Worm (Caenorhabditis elegans) whole organism, young adult: ENCODE results near the gene gmap-3.

Experiments
- B0019.2 ChIP-seq: fragments of 200-800 bp; sonication (Bioruptor generic); conservative IDR thresholded peaks from 2 replicates; pipeline ENCODE4 v1.3.6; 2022; ENCODE audit warnings: missing genetic modification reagents, missing genetic modification characterization, missing compliant biosample characterization
- B0035.1 ChIP-seq: sonication (generic microtip); optimal IDR thresholded peaks from 2 replicates; lab custom pipeline; 2016; ENCODE audit warnings: missing genetic modification characterization, mild to moderate bottlenecking, missing compliant biosample characterization, missing genotype, missing genetic modification reagents
- C06A6.2 ChIP-seq: fragments of 200-800 bp; sonication (Bioruptor generic); conservative IDR thresholded peaks from 2 replicates; pipeline ENCODE4 v1.3.6; 2022; ENCODE audit warnings: missing genetic modification characterization, missing compliant biosample characterization
- F10E7.11 ChIP-seq: sonication (generic microtip); optimal IDR thresholded peaks from 2 replicates; lab custom pipeline; 2017; ENCODE audit warnings: mild to moderate bottlenecking, missing genetic modification characterization, moderate library complexity, missing compliant biosample characterization
- K12H6.12 ChIP-seq: fragments of 200-800 bp; sonication (Bioruptor generic); optimal IDR thresholded peaks from 2 replicates; lab custom pipeline; 2018; ENCODE audit warnings: mild to moderate bottlenecking, missing genetic modification characterization, missing compliant biosample characterization
- Y67H2A.10 ChIP-seq: fragments of 200-800 bp; sonication (Bioruptor generic); conservative IDR thresholded peaks from 2 replicates; pipeline ENCODE4 v1.3.6; 2022; ENCODE audit warnings: missing genetic modification reagents, missing genetic modification characterization, missing compliant biosample characterization
- Y79H2A.3 ChIP-seq: fragments of 200-800 bp; sonication (Bioruptor generic); conservative IDR thresholded peaks from 2 replicates; pipeline ENCODE4 v1.3.6; 2022; ENCODE audit warnings: missing genetic modification reagents, missing genetic modification characterization, missing compliant biosample characterization
- ZK185.1 ChIP-seq: sonication (generic microtip); optimal IDR thresholded peaks from 2 replicates; lab custom pipeline; 2016; ENCODE audit warnings: mild to moderate bottlenecking, missing genetic modification characterization, missing compliant biosample characterization; ENCODE audit not compliant: poor library complexity, severe bottlenecking
- atf-7 ChIP-seq: sonication (generic microtip); optimal IDR thresholded peaks from 2 replicates; lab custom pipeline; 2017; ENCODE audit warnings: mild to moderate bottlenecking, missing genetic modification characterization, missing compliant biosample characterization
- attf-5 ChIP-seq: fragments of 200-800 bp; sonication (Bioruptor generic); optimal IDR thresholded peaks from 2 replicates; lab custom pipeline; 2018; ENCODE audit warnings: mild to moderate bottlenecking, missing genetic modification characterization, missing compliant biosample characterization
- cebp-1 ChIP-seq, 2 experiments: fragments of 200-800 bp in 1 of 2; sonication (Bioruptor generic) in 1 of 2; sonication (generic microtip) in 1 of 2; IDR thresholded peaks in 1 of 2; optimal IDR thresholded peaks in 1 of 2; 2 replicates each; pipeline versions ENCODE4 v1.3.6 to Lab custom; 2017 to 2022; ENCODE audit warnings: missing compliant biosample characterization in 2 of 2, missing genetic modification characterization in 2 of 2, mild to moderate bottlenecking in 1 of 2, missing genetic modification reagents in 1 of 2, moderate library complexity in 1 of 2
- ceh-40 ChIP-seq: fragments of 200-800 bp; sonication (Bioruptor generic); IDR thresholded peaks from 2 replicates; pipeline ENCODE4 v1.3.6; 2022; ENCODE audit warnings: missing genetic modification characterization, missing compliant biosample characterization
- ceh-58 ChIP-seq: fragments of 200-800 bp; sonication (Bioruptor generic); IDR thresholded peaks from 2 replicates; pipeline ENCODE4 v1.3.6; 2022; ENCODE audit warnings: missing genetic modification characterization, missing compliant biosample characterization
- ceh-91 ChIP-seq: fragments of 200-800 bp; sonication (Bioruptor generic); IDR thresholded peaks from 2 replicates; pipeline ENCODE4 v1.3.6; 2022; ENCODE audit warnings: missing genetic modification reagents, missing genetic modification characterization, missing compliant biosample characterization
- chd-7 ChIP-seq: sonication (generic microtip); optimal IDR thresholded peaks from 2 replicates; lab custom pipeline; 2016; ENCODE audit warnings: mild to moderate bottlenecking, missing genetic modification characterization, moderate library complexity, missing compliant biosample characterization
- efl-1 ChIP-seq: fragments of 150-350 bp; optimal IDR thresholded peaks from 2 replicates; lab custom pipeline; 2014; ENCODE audit warnings: missing biosample characterization, missing genetic modification reagents, missing genetic modification characterization
- egl-44 ChIP-seq: fragments of 200-800 bp; sonication (Bioruptor generic); IDR thresholded peaks from 2 replicates; pipeline ENCODE4 v1.3.6; 2022; ENCODE audit warnings: missing genetic modification reagents, missing genetic modification characterization, missing compliant biosample characterization
- gei-17 ChIP-seq: fragments of 200-800 bp; sonication (Bioruptor generic); optimal IDR thresholded peaks from 2 replicates; lab custom pipeline; 2018; ENCODE audit warnings: mild to moderate bottlenecking, missing genetic modification characterization, missing compliant biosample characterization
- him-1 ChIP-seq: sonication (generic microtip); optimal IDR thresholded peaks from 2 replicates; lab custom pipeline; 2016; ENCODE audit warnings: missing genotype, missing genetic modification reagents, missing genetic modification characterization, missing compliant biosample characterization
- hlh-12 ChIP-seq: sonication (generic microtip); optimal IDR thresholded peaks from 2 replicates; lab custom pipeline; 2016; ENCODE audit warnings: missing genetic modification characterization, missing compliant biosample characterization
- hlh-26 ChIP-seq: fragments of 200-800 bp; sonication (Bioruptor generic); conservative IDR thresholded peaks from 2 replicates; pipeline ENCODE4 v1.3.6; 2022; ENCODE audit warnings: missing genetic modification reagents, missing genetic modification characterization, missing compliant biosample characterization
- lag-1 ChIP-seq: fragments of 200-800 bp; sonication (Bioruptor generic); IDR thresholded peaks from 2 replicates; pipeline ENCODE4 v1.3.6; 2022; ENCODE audit warnings: missing genetic modification reagents, missing genetic modification characterization, missing compliant biosample characterization
- lin-40 ChIP-seq: sonication (generic microtip); optimal IDR thresholded peaks from 2 replicates; lab custom pipeline; 2016; ENCODE audit warnings: missing genetic modification characterization, mild to moderate bottlenecking, missing compliant biosample characterization, missing genotype, missing genetic modification reagents
- madf-8 ChIP-seq: fragments of 200-800 bp; sonication (Bioruptor generic); conservative IDR thresholded peaks from 2 replicates; pipeline ENCODE4 v1.3.6; 2022; ENCODE audit warnings: missing genetic modification reagents, missing genetic modification characterization, missing compliant biosample characterization
- nfya-2 ChIP-seq: fragments of 200-800 bp; sonication (Bioruptor generic); IDR thresholded peaks from 2 replicates; pipeline ENCODE4 v1.3.6; 2022; ENCODE audit warnings: missing genetic modification reagents, missing genetic modification characterization, missing compliant biosample characterization
- nhr-120 ChIP-seq: fragments of 200-800 bp; sonication (Bioruptor generic); IDR thresholded peaks from 2 replicates; pipeline ENCODE4 v1.3.6; 2022; ENCODE audit warnings: missing genetic modification characterization, missing compliant biosample characterization
- nhr-179 ChIP-seq: sonication (generic microtip); optimal IDR thresholded peaks from 2 replicates; lab custom pipeline; 2016; ENCODE audit warnings: mild to moderate bottlenecking, missing genetic modification characterization, missing compliant biosample characterization
- nhr-90 ChIP-seq: sonication (generic microtip); optimal IDR thresholded peaks from 2 replicates; lab custom pipeline; 2016; ENCODE audit warnings: missing genotype, mild to moderate bottlenecking, missing genetic modification characterization, missing compliant biosample characterization
- pbrm-1 ChIP-seq: fragments of 200-800 bp; sonication (Bioruptor generic); IDR thresholded peaks from 2 replicates; pipeline ENCODE4 v1.3.6; 2022; ENCODE audit warnings: missing genetic modification reagents, missing genetic modification characterization, missing compliant biosample characterization
- rec-8 ChIP-seq, 2 experiments: sonication (generic microtip); optimal IDR thresholded peaks; 2 replicates each; lab custom pipeline; 2016; ENCODE audit warnings: mild to moderate bottlenecking in 2 of 2, missing genetic modification characterization in 2 of 2, missing genetic modification reagents in 2 of 2, missing genotype in 2 of 2, missing biosample characterization in 1 of 2, missing compliant biosample characterization in 1 of 2, moderate library complexity in 1 of 2
- rpc-1 ChIP-seq, 2 experiments: fragments of 150-350 bp in 1 of 2; sonication (generic microtip) in 1 of 2; optimal IDR thresholded peaks; 2 replicates each; lab custom pipeline; 2014 to 2018; ENCODE audit warnings: missing biosample characterization in 1 of 2, missing genetic modification characterization in 1 of 2, missing genetic modification reagents in 1 of 2, missing genotype in 1 of 2
- snpc-1.3 ChIP-seq: sonication (generic microtip); optimal IDR thresholded peaks from 2 replicates; lab custom pipeline; 2017; ENCODE audit warnings: missing genetic modification characterization, mild to moderate bottlenecking, missing compliant biosample characterization, antibody characterized with exemption, moderate library complexity, missing genotype, missing genetic modification reagents; ENCODE audit not compliant: insufficient read depth
- somi-1 ChIP-seq: fragments of 200-800 bp; sonication (Bioruptor generic); optimal IDR thresholded peaks from 2 replicates; lab custom pipeline; 2018; ENCODE audit warnings: mild to moderate bottlenecking, missing genetic modification characterization, missing compliant biosample characterization
- tlf-1 ChIP-seq: fragments of 200-800 bp; sonication (Bioruptor generic); optimal IDR thresholded peaks from 2 replicates; lab custom pipeline; 2018; ENCODE audit warnings: mild to moderate bottlenecking, missing genetic modification characterization, missing compliant biosample characterization
- unc-130 ChIP-seq: sonication (generic microtip); optimal IDR thresholded peaks from 2 replicates; lab custom pipeline; 2016; ENCODE audit warnings: missing genetic modification reagents, missing genetic modification characterization, missing compliant biosample characterization
- ztf-18 ChIP-seq: sonication (generic microtip); optimal IDR thresholded peaks from 2 replicates; lab custom pipeline; 2016; ENCODE audit warnings: missing genotype, mild to moderate bottlenecking, missing genetic modification characterization, missing compliant biosample characterization
- ztf-28 ChIP-seq: fragments of 200-800 bp; sonication (Bioruptor generic); IDR thresholded peaks from 2 replicates; pipeline ENCODE4 v1.3.6; 2022; ENCODE audit warnings: missing genetic modification reagents, missing genetic modification characterization, missing compliant biosample characterization

Gene gmap-3

ce11 chrX:12975595-12976089, 34.9 kb upstream of the gmap-3 start, which contains the start of gene ppk-3 (continued):
- TF ChIP-seq B0035.1 (no peak), gei-17 (peak; percentile 10), C06A6.2 (GFP tag; lab: Robert Waterston, UW) (no peak), atf-7 (tag; lab: Kevin White, UChicago) (no peak), nhr-179 (no peak), nhr-120 (GFP tag; lab: Robert Waterston, UW) (no peak), chd-7 (tag; lab: Kevin White, UChicago) (no peak), ztf-18 (no peak), somi-1 (no peak), lag-1 (GFP tag; lab: Robert Waterston, UW) (no peak), nhr-90 (no peak), efl-1 (GFP tag; lab: Kevin White, UChicago) (peak; percentile 62), Y79H2A.3 (no peak), F10E7.11 (no peak), snpc-1.3 (tag; lab: Kevin White, UChicago) (no peak)

- peak; percentile 3 for TF ChIP-seq rpc-1 (optimal IDR thresholded peaks at IDR 0.05; lab: Kevin White, UChicago)
- peak; percentile 56 for TF ChIP-seq rpc-1 (tag; optimal IDR thresholded peaks at IDR 0.05; lab: Kevin White, UChicago)
Measured at ce11 chrX:12967037-12967436, 26.3 kb upstream of the gmap-3 start.

- no peak for TF ChIP-seq hlh-26 (GFP tag; lab: Robert Waterston, UW)
Measured at ce11 chrX:12965163-12965562, 24.4 kb upstream of the gmap-3 start, which contains the start of gene frpr-2. TSS of gene frpr-2 (plus strand) at chrX:12965463.

- no peak for TF ChIP-seq attf-5
Measured at ce11 chrX:12958897-12959296, 18.1 kb upstream of the gmap-3 start.

- TF ChIP-seq B0019.2 (no peak), hlh-12 (tag; lab: Kevin White, UChicago) (no peak), nhr-179 (no peak), unc-130 (GFP tag; lab: Kevin White, UChicago) (no peak), egl-44 (no peak), madf-8 (GFP tag; lab: Robert Waterston, UW) (no peak), tlf-1 (GFP tag; lab: Kevin White, UChicago) (no peak), Y67H2A.10 (no peak), ceh-40 (no peak), ztf-18 (no peak)
Measured at ce11 chrX:12951175-12951574, 10.4 kb upstream of the gmap-3 start.

- TF ChIP-seq ceh-58 (GFP tag; lab: Robert Waterston, UW) (no peak), pbrm-1 (GFP tag; lab: Robert Waterston, UW) (no peak), ztf-28 (GFP tag; lab: Robert Waterston, UW) (no peak), atf-7 (tag; lab: Kevin White, UChicago) (no peak), rec-8 (tag; optimal IDR thresholded peaks at IDR 0.05; lab: Kevin White, UChicago) (no peak), ZK185.1 (tag; lab: Kevin White, UChicago) (no peak), lin-40 (tag; lab: Kevin White, UChicago) (no peak), K12H6.12 (no peak), cebp-1 (GFP tag; IDR thresholded peaks at IDR 0.05; lab: Robert Waterston, UW) (no peak), cebp-1 (tag; optimal IDR thresholded peaks at IDR 0.05; lab: Kevin White, UChicago) (no peak), him-1 (tag; lab: Kevin White, UChicago) (no peak), ceh-91 (no peak), nfya-2 (GFP tag; lab: Robert Waterston, UW) (no peak)
Measured at ce11 chrX:12946533-12946932, 5.8 kb upstream of the gmap-3 start, which contains the start of gene C05E7.3. TSS of gene C05E7.3 (minus strand) at chrX:12946633.
